Worm (Caenorhabditis elegans) whole organism, L2 larva: ENCODE data around the gene fbxa-189.

ENCODE experiments used
- ZK546.5 ChIP-seq: sonication (generic microtip); optimal IDR thresholded peaks from 2 replicates; lab custom pipeline; 2017; ENCODE audit warnings: missing biosample characterization, missing genetic modification characterization
- fos-1 ChIP-seq: fragments of 150-350 bp; optimal IDR thresholded peaks from 2 replicates; lab custom pipeline; 2014; ENCODE audit warnings: missing biosample characterization, missing genetic modification characterization
- mdl-1 ChIP-seq, 2 experiments: fragments of 150-350 bp in 1 of 2; sonication (generic microtip) in 1 of 2; optimal IDR thresholded peaks; 2 replicates each; lab custom pipeline; 2017; ENCODE audit warnings: missing biosample characterization in 2 of 2, missing genetic modification characterization in 2 of 2

ce11 chrV:17350093-17350492 lies 5.1 kb downstream of the fbxa-189 start, which contains the start of gene lsy-27:
- no peak for TF ChIP-seq fos-1 (tag; lab: Kevin White, UChicago)
- TF ChIP-seq ZK546.5 (tag; lab: Kevin White, UChicago), result no peak
- TF ChIP-seq mdl-1 (tag; optimal IDR thresholded peaks at IDR 0.05; lab: Kevin White, UChicago), result no peak
